Fruit fly (Drosophila melanogaster) whole organism, embryonic: ENCODE results near the gene CG1965.
A peak's percentile ranks its signal among the peaks of the same experiment; 100 is the strongest.

Experiments
- Abd-B ChIP-seq: fragments of 200-800 bp; sonication (Bioruptor generic); optimal IDR thresholded peaks from 2 replicates; lab custom pipeline; 2018; ENCODE audit warnings: missing biosample characterization, mild to moderate bottlenecking, missing genetic modification characterization, moderate library complexity
- B-H2 ChIP-seq: fragments of 200-800 bp; sonication (Bioruptor generic); optimal IDR thresholded peaks from 2 replicates; lab custom pipeline; 2018; ENCODE audit warnings: missing biosample characterization, mild to moderate bottlenecking, missing genetic modification characterization
- BEAF-32 ChIP-seq: fragments of 200-800 bp; sonication (Bioruptor generic); optimal IDR thresholded peaks from 3 replicates; lab custom pipeline; 2017; ENCODE audit warnings: missing biosample characterization, missing genetic modification characterization, mild to moderate bottlenecking, moderate library complexity, missing genetic modification reagents
- CG10979 ChIP-seq: fragments of 200-800 bp; sonication (Bioruptor generic); optimal IDR thresholded peaks from 2 replicates; lab custom pipeline; 2018; ENCODE audit warnings: missing biosample characterization, mild to moderate bottlenecking, missing genetic modification characterization, moderate library complexity
- CG11695 ChIP-seq: fragments of 200-800 bp; sonication (Bioruptor generic); IDR thresholded peaks from 3 replicates; pipeline ENCODE4 v1.3.6; 2022; ENCODE audit warnings: missing biosample characterization, missing genetic modification characterization
- CG12155 ChIP-seq: fragments of 200-800 bp; sonication (Bioruptor generic); optimal IDR thresholded peaks from 3 replicates; lab custom pipeline; 2016; ENCODE audit warnings: missing biosample characterization, missing genetic modification characterization
- CG12391 ChIP-seq: fragments of 200-800 bp; sonication (Bioruptor generic); optimal IDR thresholded peaks from 3 replicates; lab custom pipeline; 2018; ENCODE audit warnings: missing biosample characterization, mild to moderate bottlenecking, missing genetic modification characterization, moderate library complexity
- CG12769 ChIP-seq: fragments of 200-800 bp; sonication (Bioruptor generic); optimal IDR thresholded peaks from 2 replicates; lab custom pipeline; 2019; ENCODE audit warnings: missing biosample characterization, mild to moderate bottlenecking, missing genetic modification characterization, moderate library complexity
- CG12942 ChIP-seq: fragments of 200-800 bp; sonication (Bioruptor generic); optimal IDR thresholded peaks from 3 replicates; lab custom pipeline; 2016; ENCODE audit warnings: missing biosample characterization, missing genetic modification characterization
- CG14710 ChIP-seq: fragments of 200-800 bp; sonication (Bioruptor generic); optimal IDR thresholded peaks from 3 replicates; lab custom pipeline; 2019; ENCODE audit warnings: missing biosample characterization, mild to moderate bottlenecking, missing genetic modification characterization, moderate library complexity
- CG15514 ChIP-seq: fragments of 200-800 bp; sonication (Bioruptor generic); optimal IDR thresholded peaks from 3 replicates; lab custom pipeline; 2017; ENCODE audit warnings: missing biosample characterization, missing genetic modification characterization, mild to moderate bottlenecking, moderate library complexity, missing genetic modification reagents
- CG1603 ChIP-seq: fragments of 200-800 bp; sonication (Bioruptor generic); optimal IDR thresholded peaks from 2 replicates; lab custom pipeline; 2019; ENCODE audit warnings: missing biosample characterization, mild to moderate bottlenecking, missing genetic modification characterization, moderate library complexity
- CG17912 ChIP-seq: fragments of 200-800 bp; sonication (Bioruptor generic); optimal IDR thresholded peaks from 2 replicates; lab custom pipeline; 2018; ENCODE audit warnings: missing biosample characterization, mild to moderate bottlenecking, missing genetic modification characterization
- CG18599 ChIP-seq: fragments of 200-800 bp; sonication (Bioruptor generic); optimal IDR thresholded peaks from 3 replicates; lab custom pipeline; 2017; ENCODE audit warnings: missing biosample characterization, missing genetic modification characterization, mild to moderate bottlenecking, moderate library complexity, missing genetic modification reagents
- CG31441 ChIP-seq: fragments of 200-800 bp; sonication (Bioruptor generic); IDR thresholded peaks from 2 replicates; pipeline ENCODE4 v1.3.6; 2022; ENCODE audit warnings: missing biosample characterization, missing genetic modification characterization
- CG34224 ChIP-seq: fragments of 200-800 bp; sonication (Bioruptor generic); IDR thresholded peaks from 3 replicates; pipeline ENCODE4 v1.3.6; 2022; ENCODE audit warnings: missing biosample characterization, missing genetic modification characterization; ENCODE audit not compliant: partially characterized antibody
- CG34422 ChIP-seq: fragments of 200-800 bp; sonication (Bioruptor generic); IDR thresholded peaks from 3 replicates; pipeline ENCODE4 v1.3.6; 2022; ENCODE audit warnings: missing biosample characterization, missing genetic modification characterization
- CG3995 ChIP-seq: fragments of 200-800 bp; sonication (Bioruptor generic); optimal IDR thresholded peaks from 3 replicates; lab custom pipeline; 2016; ENCODE audit warnings: missing biosample characterization, missing genetic modification characterization
- CG42726 ChIP-seq: fragments of 200-800 bp; sonication (Bioruptor generic); IDR thresholded peaks from 2 replicates; pipeline ENCODE4 v1.3.6; 2022; ENCODE audit warnings: missing biosample characterization, missing genetic modification characterization; ENCODE audit not compliant: partially characterized antibody
- CG8089 ChIP-seq: fragments of 200-800 bp; sonication (Bioruptor generic); optimal IDR thresholded peaks from 3 replicates; lab custom pipeline; 2016; ENCODE audit warnings: missing biosample characterization, missing genetic modification characterization
- CG8388 ChIP-seq: fragments of 200-800 bp; sonication (Bioruptor generic); optimal IDR thresholded peaks from 2 replicates; lab custom pipeline; 2019; ENCODE audit warnings: missing biosample characterization, mild to moderate bottlenecking, missing genetic modification characterization, moderate library complexity
- CG9215 ChIP-seq: fragments of 200-800 bp; sonication (Bioruptor generic); IDR thresholded peaks from 2 replicates; pipeline ENCODE4 v1.3.6; 2022; ENCODE audit warnings: missing biosample characterization, missing genetic modification characterization
- CG9797 ChIP-seq: fragments of 200-800 bp; sonication (Bioruptor generic); optimal IDR thresholded peaks from 3 replicates; lab custom pipeline; 2018; ENCODE audit warnings: missing biosample characterization, mild to moderate bottlenecking, missing genetic modification characterization
- CG9817 ChIP-seq: fragments of 200-800 bp; sonication (Bioruptor generic); optimal IDR thresholded peaks from 2 replicates; lab custom pipeline; 2018; ENCODE audit warnings: missing biosample characterization, mild to moderate bottlenecking, missing genetic modification characterization, moderate library complexity
- Camta ChIP-seq: fragments of 200-800 bp; sonication (Bioruptor generic); optimal IDR thresholded peaks from 2 replicates; lab custom pipeline; 2016; ENCODE audit warnings: missing biosample characterization, missing genetic modification characterization
- CoRest ChIP-seq: fragments of 200-800 bp; sonication (Bioruptor generic); optimal IDR thresholded peaks from 3 replicates; lab custom pipeline; 2018; ENCODE audit warnings: missing biosample characterization, mild to moderate bottlenecking, missing genetic modification characterization, moderate library complexity
- D ChIP-seq, 2 experiments: fragments of 200-800 bp in 1 of 2; fragments of >200 bp in 1 of 2; sonication (Bioruptor generic) in 1 of 2; optimal IDR thresholded peaks; 2 replicates in 1 of 2; 3 replicates in 1 of 2; lab custom pipeline; 2017; ENCODE audit warnings: mild to moderate bottlenecking in 1 of 2, missing biosample characterization in 1 of 2, missing genetic modification characterization in 1 of 2, missing genetic modification reagents in 1 of 2
- Dek ChIP-seq: fragments of 200-800 bp; sonication (Bioruptor generic); optimal IDR thresholded peaks from 3 replicates; lab custom pipeline; 2019; ENCODE audit warnings: missing biosample characterization, mild to moderate bottlenecking, missing genetic modification characterization, moderate library complexity
- Dll ChIP-seq: fragments of 200-800 bp; sonication (Bioruptor generic); IDR thresholded peaks from 4 replicates; pipeline ENCODE4 v1.3.6; 2022; ENCODE audit warnings: missing biosample characterization, missing genetic modification characterization; ENCODE audit not compliant: partially characterized antibody
- Ets97D ChIP-seq: fragments of 200-800 bp; sonication (Bioruptor generic); optimal IDR thresholded peaks from 3 replicates; lab custom pipeline; 2016; ENCODE audit warnings: missing biosample characterization, missing genetic modification characterization
- Fer3 ChIP-seq: fragments of 200-800 bp; sonication (Bioruptor generic); optimal IDR thresholded peaks from 2 replicates; lab custom pipeline; 2018; ENCODE audit warnings: missing biosample characterization, mild to moderate bottlenecking, missing genetic modification characterization, moderate library complexity
- HLH4C ChIP-seq: fragments of 200-800 bp; sonication (Bioruptor generic); IDR thresholded peaks from 3 replicates; pipeline ENCODE4 v1.3.6; 2022; ENCODE audit warnings: missing biosample characterization, missing genetic modification characterization; ENCODE audit not compliant: partially characterized antibody
- HmgZ ChIP-seq: fragments of 200-800 bp; sonication (Bioruptor generic); optimal IDR thresholded peaks from 2 replicates; lab custom pipeline; 2018; ENCODE audit warnings: missing biosample characterization, mild to moderate bottlenecking, missing genetic modification characterization
- Hsf ChIP-seq: fragments of 200-800 bp; sonication (Bioruptor generic); optimal IDR thresholded peaks from 3 replicates; lab custom pipeline; 2016; ENCODE audit warnings: missing biosample characterization, missing genetic modification characterization
- Med ChIP-seq: fragments of 200-800 bp; sonication (Bioruptor generic); peaks from one replicate; lab custom pipeline; 2016; ENCODE audit warnings: missing biosample characterization, missing genetic modification characterization, mild to moderate bottlenecking, inconsistent platforms, moderate library complexity
- Pdp1 ChIP-seq, 2 experiments: fragments of 200-800 bp; sonication (Bioruptor generic); optimal IDR thresholded peaks; 3 replicates each; lab custom pipeline; 2016; ENCODE audit warnings: missing biosample characterization in 2 of 2, missing genetic modification characterization in 2 of 2, mild to moderate bottlenecking in 1 of 2, moderate library complexity in 1 of 2
- ab ChIP-seq: fragments of 200-800 bp; sonication (Bioruptor generic); optimal IDR thresholded peaks from 2 replicates; lab custom pipeline; 2016; ENCODE audit warnings: missing biosample characterization, missing genetic modification characterization
- chif ChIP-seq, 2 experiments: fragments of 200-800 bp; sonication (Bioruptor generic); optimal IDR thresholded peaks; 3 replicates each; lab custom pipeline; 2016; ENCODE audit warnings: missing biosample characterization in 2 of 2, missing genetic modification characterization in 2 of 2
- chm ChIP-seq: fragments of 200-800 bp; sonication (Bioruptor generic); IDR thresholded peaks from 2 replicates; pipeline ENCODE4 v1.3.6; 2022; ENCODE audit warnings: missing biosample characterization, missing genetic modification characterization
- gfzf ChIP-seq: fragments of 200-800 bp; sonication (Bioruptor generic); optimal IDR thresholded peaks from 2 replicates; lab custom pipeline; 2016; ENCODE audit warnings: missing biosample characterization, mild to moderate bottlenecking, missing genetic modification characterization, moderate library complexity
- inv ChIP-seq: fragments of 200-800 bp; sonication (Bioruptor generic); IDR thresholded peaks from 2 replicates; pipeline ENCODE4 v1.3.6; 2022; ENCODE audit warnings: missing biosample characterization, missing genetic modification characterization; ENCODE audit not compliant: partially characterized antibody
- jumu ChIP-seq: fragments of 200-800 bp; sonication (Bioruptor generic); optimal IDR thresholded peaks from 3 replicates; lab custom pipeline; 2016; ENCODE audit warnings: missing biosample characterization, missing genetic modification characterization
- shn ChIP-seq: fragments of 200-800 bp; sonication (Bioruptor generic); optimal IDR thresholded peaks from 3 replicates; lab custom pipeline; 2016; ENCODE audit warnings: missing biosample characterization, missing genetic modification characterization
- slp2 ChIP-seq: fragments of 200-800 bp; sonication (Bioruptor generic); optimal IDR thresholded peaks from 2 replicates; lab custom pipeline; 2016; ENCODE audit warnings: missing biosample characterization, missing genetic modification characterization
- twi ChIP-seq: fragments of 200-800 bp; optimal IDR thresholded peaks from 2 replicates; lab custom pipeline; 2019; ENCODE audit warnings: missing biosample characterization, mild to moderate bottlenecking, missing genetic modification characterization, moderate library complexity
- unpg ChIP-seq: fragments of 200-800 bp; sonication (Bioruptor generic); optimal IDR thresholded peaks from 3 replicates; lab custom pipeline; 2018; ENCODE audit warnings: missing biosample characterization, mild to moderate bottlenecking, missing genetic modification characterization, moderate library complexity
- vnd ChIP-seq: fragments of 200-800 bp; sonication (Bioruptor generic); IDR thresholded peaks from 3 replicates; pipeline ENCODE4 v1.3.6; 2022; ENCODE audit warnings: missing biosample characterization, missing genetic modification characterization; ENCODE audit not compliant: partially characterized antibody
- vvl ChIP-seq: fragments of 200-800 bp; sonication (Bioruptor generic); IDR thresholded peaks from 2 replicates; pipeline ENCODE4 v1.3.6; 2022; ENCODE audit warnings: missing biosample characterization, missing genetic modification characterization

CG1965 gene

DNA sequence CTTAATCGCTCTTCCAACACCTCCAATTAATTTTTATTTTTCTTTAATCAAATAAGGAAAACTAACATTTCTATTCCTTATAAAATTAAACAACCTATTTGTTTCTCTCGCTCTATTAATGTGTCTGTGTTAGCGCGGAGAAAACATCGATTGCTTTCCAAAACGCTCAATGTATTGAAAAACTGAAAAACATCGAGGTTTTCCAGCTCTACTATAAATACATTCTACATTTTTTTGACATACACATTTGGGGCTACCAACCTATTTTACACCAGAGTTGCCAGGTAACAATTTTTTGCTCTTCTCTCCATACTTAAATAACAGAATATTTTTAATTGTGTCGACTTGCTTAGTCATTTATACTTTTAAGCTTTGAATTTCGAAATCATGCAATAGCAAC lies 24.7 kb downstream of the CG1965 start (continued):
- TF ChIP-seq CG9797 (GFP tag; lab: Kevin White, UChicago) (peak; percentile 13), CG15514 (GFP tag; lab: Kevin White, UChicago) (peak; percentile 52), HLH4C (peak; percentile 56; the same call in 2 of the 3 replicates), Camta (peak; percentile 20), chm (GFP tag; lab: Robert Waterston, UW) (peak; percentile 11; the same call in 1 of the 2 replicates), CG1603 (tag; lab: Kevin White, UChicago) (peak; percentile 70), vnd (GFP tag; lab: Robert Waterston, UW) (peak; percentile 59), Med (GFP tag; lab: Kevin White, UChicago) (peak; percentile 83), CG18599 (GFP tag; lab: Kevin White, UChicago) (no peak), B-H2 (GFP tag; lab: Kevin White, UChicago) (peak; percentile 46), CG3995 (peak; percentile 2), gfzf (GFP tag; lab: Kevin White, UChicago) (peak; percentile 39), CG42726 (peak; percentile 59; the same call in 1 of the 2 replicates), chif (GFP tag; optimal IDR thresholded peaks at IDR 0.05; lab: Kevin White, UChicago) (peak in 1 of 2 experiments; percentile 7), CG12769 (tag; lab: Kevin White, UChicago) (no peak), CG12942 (GFP tag; lab: Kevin White, UChicago) (no peak), CG10979 (no peak), Dek (tag; lab: Kevin White, UChicago) (peak; percentile 45), HmgZ (peak; percentile 52), BEAF-32 (peak; percentile 71), Abd-B (GFP tag; lab: Kevin White, UChicago) (peak; percentile 18), CG17912 (GFP tag; lab: Kevin White, UChicago) (peak; percentile 15), CoRest (peak; percentile 60), CG11695 (no peak), CG9215 (GFP tag; lab: Robert Waterston, UW) (no peak), CG9817 (tag; lab: Kevin White, UChicago) (peak; percentile 22), Ets97D (GFP tag; lab: Kevin White, UChicago) (peak; percentile 73), CG31441 (GFP tag; lab: Robert Waterston, UW) (no peak), twi (peak; percentile 2), Fer3 (tag; lab: Kevin White, UChicago) (no peak), CG8089 (GFP tag; lab: Kevin White, UChicago) (no peak), shn (GFP tag; lab: Kevin White, UChicago) (no peak), CG12391 (peak; percentile 57), inv (peak; percentile 44), unpg (peak; percentile 34), CG34224 (GFP tag; lab: Robert Waterston, UW) (peak; percentile 66), slp2 (peak; percentile 33), ab (GFP tag; lab: Kevin White, UChicago) (no peak), Hsf (peak; percentile 34), CG12155 (peak; percentile 38), D (optimal IDR thresholded peaks at IDR 0.05; lab: Kevin White, UChicago) (no peak), D (GFP tag; optimal IDR thresholded peaks at IDR 0.05; lab: Kevin White, UChicago) (no peak), CG8388 (peak; percentile 25), jumu (GFP tag; lab: Kevin White, UChicago) (peak; percentile 10), Dll (GFP tag; lab: Robert Waterston, UW) (peak; percentile 75), CG14710 (tag; lab: Kevin White, UChicago) (peak; percentile 71), vvl (GFP tag; lab: Robert Waterston, UW) (0 out of 2 replicates have a peak, but pooled peaks have one; percentile 16), CG34422 (GFP tag; lab: Robert Waterston, UW) (peak; percentile 20; the same call in 1 of the 3 replicates), Pdp1 (GFP tag; optimal IDR thresholded peaks at IDR 0.05; lab: Kevin White, UChicago) (peak; percentile 5 to 66)
